Worm (Caenorhabditis elegans): ENCODE results near the gene T10D4.11.
"Not testable (repeated sequence)": the region's sequence is repeated elsewhere in the genome, so short reads cannot be mapped to it uniquely, and the experiment has no call there.

- not testable (repeated sequence) for TF ChIP-seq elt-3, skn-1, nhr-77, elt-1, fos-1 (tag; optimal IDR thresholded peaks at IDR 0.05)
Measured at ce11 chrII:3184858-3185257, 35.4 kb upstream of the T10D4.11 start, which contains the start of gene sri-78.
